Worm (Caenorhabditis elegans) whole organism, L1 larva: ENCODE measurements around the gene nlp-29.

Experiments used
- C16A3.4 ChIP-seq: fragments of 150-350 bp; optimal IDR thresholded peaks from 2 replicates; lab custom pipeline; 2014; ENCODE audit warnings: missing biosample characterization, missing genetic modification characterization
- blmp-1 ChIP-seq: fragments of 150-350 bp; optimal IDR thresholded peaks from 2 replicates; lab custom pipeline; 2014; ENCODE audit warnings: missing biosample characterization, missing genetic modification characterization
- ceh-90 ChIP-seq: sonication (generic microtip); optimal IDR thresholded peaks from 2 replicates; lab custom pipeline; 2016; ENCODE audit warnings: missing genetic modification characterization, missing compliant biosample characterization
- efl-1 ChIP-seq, 4 experiments: fragments of 150-350 bp; optimal IDR thresholded peaks in 3 of 4; peaks in 1 of 4; 1 replicate in 1 of 4; 2 replicates in 3 of 4; lab custom pipeline; 2014; ENCODE audit warnings: missing biosample characterization in 2 of 4, missing genetic modification characterization in 2 of 4, missing genetic modification reagents in 2 of 4
- efl-3 ChIP-seq: fragments of 200-800 bp; sonication (Bioruptor generic); optimal IDR thresholded peaks from 2 replicates; lab custom pipeline; 2018; ENCODE audit warnings: mild to moderate bottlenecking, missing genetic modification characterization, missing compliant biosample characterization
- egl-13 ChIP-seq: sonication (generic microtip); optimal IDR thresholded peaks from 2 replicates; lab custom pipeline; 2016; ENCODE audit warnings: missing genotype, missing genetic modification reagents, missing genetic modification characterization, missing compliant biosample characterization
- egl-27 ChIP-seq, 2 experiments: fragments of 150-350 bp in 1 of 2; sonication (generic microtip); optimal IDR thresholded peaks; 3 replicates each; lab custom pipeline; 2017 to 2018; ENCODE audit warnings: missing biosample characterization in 2 of 2, missing genetic modification characterization in 2 of 2, missing genetic modification reagents in 2 of 2
- elt-3 ChIP-seq, 6 experiments: fragments of 150-350 bp in 1 of 6; sonication (generic microtip); optimal IDR thresholded peaks; 2 replicates each; lab custom pipeline; 2017 to 2018; ENCODE audit warnings: missing biosample characterization in 6 of 6, missing genetic modification characterization in 6 of 6, inconsistent platforms in 1 of 6
- fkh-10 ChIP-seq: sonication (generic microtip); optimal IDR thresholded peaks from 2 replicates; lab custom pipeline; 2017; ENCODE audit warnings: missing biosample characterization, missing genetic modification reagents, missing genetic modification characterization
- fkh-4 ChIP-seq: sonication (generic microtip); optimal IDR thresholded peaks from 2 replicates; lab custom pipeline; 2016; ENCODE audit warnings: missing compliant biosample characterization, missing genetic modification characterization, borderline replicate concordance
- fos-1 ChIP-seq: fragments of 150-350 bp; optimal IDR thresholded peaks from 2 replicates; lab custom pipeline; 2014; ENCODE audit warnings: missing biosample characterization, missing genetic modification characterization
- grh-1 ChIP-seq: fragments of 200-800 bp; sonication (Bioruptor generic); IDR thresholded peaks from 2 replicates; pipeline ENCODE4 v1.3.6; 2022; ENCODE audit warnings: missing genetic modification reagents, missing genetic modification characterization, missing compliant biosample characterization
- hlh-17 ChIP-seq: fragments of 200-800 bp; sonication (Bioruptor generic); optimal IDR thresholded peaks from 2 replicates; lab custom pipeline; 2018; ENCODE audit warnings: missing genetic modification characterization, mild to moderate bottlenecking, missing compliant biosample characterization, moderate library complexity, borderline replicate concordance
- hlh-4 ChIP-seq: sonication (generic microtip); optimal IDR thresholded peaks from 2 replicates; lab custom pipeline; 2016; ENCODE audit warnings: mild to moderate bottlenecking, missing genetic modification characterization, missing compliant biosample characterization
- hpl-2 ChIP-seq: fragments of 150-350 bp; optimal IDR thresholded peaks from 2 replicates; lab custom pipeline; 2014; ENCODE audit warnings: missing biosample characterization, missing genetic modification reagents, missing genetic modification characterization
- lin-13 ChIP-seq: fragments of 150-350 bp; optimal IDR thresholded peaks from 2 replicates; lab custom pipeline; 2014; ENCODE audit warnings: missing biosample characterization, missing genetic modification reagents, missing genetic modification characterization
- lin-14 ChIP-seq: fragments of 200-800 bp; sonication (Bioruptor generic); optimal IDR thresholded peaks from 2 replicates; lab custom pipeline; 2018; ENCODE audit warnings: mild to moderate bottlenecking, missing genetic modification characterization, moderate library complexity, missing compliant biosample characterization
- lin-15B ChIP-seq: fragments of 150-350 bp; sonication (generic microtip); optimal IDR thresholded peaks from 3 replicates; lab custom pipeline; 2014; ENCODE audit warnings: missing biosample characterization, missing genetic modification characterization
- lin-35 ChIP-seq, 2 experiments: fragments of 150-350 bp; optimal IDR thresholded peaks; 2 replicates each; lab custom pipeline; 2014; ENCODE audit warnings: missing biosample characterization in 2 of 2, missing genetic modification characterization in 2 of 2, missing genetic modification reagents in 2 of 2
- lir-3 ChIP-seq: sonication (generic microtip); optimal IDR thresholded peaks from 2 replicates; lab custom pipeline; 2016; ENCODE audit warnings: mild to moderate bottlenecking, missing genetic modification characterization, moderate library complexity, missing compliant biosample characterization; ENCODE audit not compliant: poor library complexity
- lsy-2 ChIP-seq, 2 experiments: fragments of 150-350 bp; optimal IDR thresholded peaks; 2 replicates each; lab custom pipeline; 2014; ENCODE audit warnings: missing biosample characterization in 2 of 2, missing genetic modification characterization in 2 of 2
- mab-9 ChIP-seq: fragments of 200-800 bp; sonication (Bioruptor generic); IDR thresholded peaks from 2 replicates; pipeline ENCODE4 v1.3.6; 2022; ENCODE audit warnings: missing genetic modification reagents, missing genetic modification characterization, missing compliant biosample characterization
- mdl-1 ChIP-seq, 2 experiments: fragments of 150-350 bp; optimal IDR thresholded peaks; 2 replicates each; lab custom pipeline; 2014 to 2017; ENCODE audit warnings: missing biosample characterization in 2 of 2, missing genetic modification characterization in 2 of 2, inconsistent platforms in 1 of 2
- mep-1 ChIP-seq: fragments of 150-350 bp; optimal IDR thresholded peaks from 2 replicates; lab custom pipeline; 2014; ENCODE audit warnings: missing biosample characterization, missing genetic modification characterization
- nhr-11 ChIP-seq: fragments of 150-350 bp; optimal IDR thresholded peaks from 2 replicates; lab custom pipeline; 2014; ENCODE audit warnings: missing biosample characterization, missing genetic modification characterization
- nhr-19 ChIP-seq: fragments of 200-800 bp; sonication (Bioruptor generic); conservative IDR thresholded peaks from 2 replicates; pipeline ENCODE4 v1.3.6; 2022; ENCODE audit warnings: missing genetic modification characterization, missing compliant biosample characterization
- nhr-20 ChIP-seq: sonication (generic microtip); optimal IDR thresholded peaks from 2 replicates; lab custom pipeline; 2016; ENCODE audit warnings: mild to moderate bottlenecking, missing genetic modification characterization, missing compliant biosample characterization
- nhr-71 ChIP-seq: sonication (generic microtip); optimal IDR thresholded peaks from 2 replicates; lab custom pipeline; 2016; ENCODE audit warnings: mild to moderate bottlenecking, missing genetic modification characterization, moderate library complexity, missing compliant biosample characterization
- nhr-76 ChIP-seq: sonication (generic microtip); optimal IDR thresholded peaks from 2 replicates; lab custom pipeline; 2017; ENCODE audit warnings: missing biosample characterization, missing genetic modification characterization
- nhr-77 ChIP-seq: fragments of 150-350 bp; optimal IDR thresholded peaks from 2 replicates; lab custom pipeline; 2014; ENCODE audit warnings: missing biosample characterization, missing genetic modification characterization
- nhr-84 ChIP-seq: sonication (generic microtip); optimal IDR thresholded peaks from 2 replicates; lab custom pipeline; 2017; ENCODE audit warnings: missing biosample characterization, missing genetic modification characterization
- nhr-85 ChIP-seq: sonication (generic microtip); peaks from one replicate; lab custom pipeline; 2016; ENCODE audit warnings: missing genetic modification characterization, inconsistent platforms, missing compliant biosample characterization
- pax-3 ChIP-seq: fragments of 200-800 bp; sonication (Bioruptor generic); optimal IDR thresholded peaks from 2 replicates; lab custom pipeline; 2018; ENCODE audit warnings: mild to moderate bottlenecking, missing genetic modification characterization, moderate library complexity, missing compliant biosample characterization
- pqm-1 ChIP-seq: sonication (generic microtip); optimal IDR thresholded peaks from 3 replicates; lab custom pipeline; 2017; ENCODE audit warnings: missing biosample characterization, missing genetic modification characterization
- rnt-1 ChIP-seq: sonication (generic microtip); optimal IDR thresholded peaks from 2 replicates; lab custom pipeline; 2016; ENCODE audit warnings: mild to moderate bottlenecking, missing genetic modification characterization, moderate library complexity, missing compliant biosample characterization
- skn-1 ChIP-seq: fragments of 150-350 bp; optimal IDR thresholded peaks from 2 replicates; lab custom pipeline; 2014; ENCODE audit warnings: missing biosample characterization, missing genetic modification characterization
- snpc-4 ChIP-seq: fragments of 150-350 bp; optimal IDR thresholded peaks from 2 replicates; lab custom pipeline; 2014; ENCODE audit warnings: missing biosample characterization, missing genetic modification characterization
- snu-23 ChIP-seq: sonication (generic microtip); optimal IDR thresholded peaks from 2 replicates; lab custom pipeline; 2016; ENCODE audit warnings: missing genetic modification characterization, missing compliant biosample characterization
- sup-37 ChIP-seq: fragments of 200-800 bp; sonication (Bioruptor generic); optimal IDR thresholded peaks from 2 replicates; lab custom pipeline; 2018; ENCODE audit warnings: mild to moderate bottlenecking, missing genetic modification characterization, missing compliant biosample characterization
- swsn-7 ChIP-seq: sonication (generic microtip); optimal IDR thresholded peaks from 2 replicates; lab custom pipeline; 2016; ENCODE audit warnings: missing genetic modification characterization, missing compliant biosample characterization
- tbx-2 ChIP-seq: sonication (generic microtip); optimal IDR thresholded peaks from 2 replicates; lab custom pipeline; 2016; ENCODE audit warnings: missing genetic modification characterization, missing compliant biosample characterization
- unc-130 ChIP-seq: fragments of 150-350 bp; optimal IDR thresholded peaks from 2 replicates; lab custom pipeline; 2017; ENCODE audit warnings: missing biosample characterization, missing genetic modification characterization, inconsistent platforms
- xbp-1 ChIP-seq: sonication (generic microtip); optimal IDR thresholded peaks from 2 replicates; lab custom pipeline; 2016; ENCODE audit warnings: missing genetic modification characterization, missing compliant biosample characterization
- zag-1 ChIP-seq: fragments of 150-350 bp; optimal IDR thresholded peaks from 2 replicates; lab custom pipeline; 2014; ENCODE audit warnings: missing biosample characterization, missing genetic modification characterization
- ztf-4 ChIP-seq: fragments of 150-350 bp; optimal IDR thresholded peaks from 2 replicates; lab custom pipeline; 2014; ENCODE audit warnings: missing biosample characterization, missing genetic modification characterization

The nlp-29 gene

DNA sequence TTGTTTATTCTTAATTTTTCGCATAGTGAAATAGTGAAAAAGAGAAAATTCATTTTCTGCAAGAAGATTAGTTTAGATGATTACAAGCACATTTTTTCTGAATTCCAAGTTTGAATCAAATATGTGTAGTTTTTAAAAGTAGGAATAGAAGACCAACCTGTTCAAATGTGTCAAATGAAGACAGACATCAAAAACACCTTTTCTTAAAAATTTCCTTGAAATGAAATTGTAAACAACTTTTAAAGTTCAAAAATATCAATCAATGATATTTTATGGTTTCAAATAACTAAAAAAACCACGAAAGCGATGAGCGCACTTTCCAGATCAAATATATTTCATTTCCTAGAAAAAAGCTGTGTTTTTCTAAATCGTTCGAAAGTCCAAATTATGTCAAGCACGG lies 2.5 kb upstream of the nlp-29 start, which contains the start of gene nlp-30:
Gene nlp-30 (plus strand): TSS at position 301 of the 400 bp plus-strand sequence.
- TF ChIP-seq nhr-77 (tag; lab: Kevin White, UChicago) (no peak), efl-3 (GFP tag; lab: Kevin White, UChicago) (no peak), lir-3 (tag; lab: Kevin White, UChicago) (no peak), nhr-20 (tag; lab: Kevin White, UChicago) (no peak), mdl-1 (tag; optimal IDR thresholded peaks at IDR 0.05; lab: Kevin White, UChicago) (no peak)
- TF ChIP-seq, all 84 proteins: peak for 0

ce11 chrV:3985104-3985503 lies 879 bp downstream of the nlp-29 start:
- TF ChIP-seq nhr-71 (tag; lab: Kevin White, UChicago), result peak; percentile 20
- TF ChIP-seq elt-3 (tag; optimal IDR thresholded peaks at IDR 0.05; lab: Kevin White, UChicago), result peak in 1 of 6 experiments; percentile 19
- peak; percentile 77 for TF ChIP-seq blmp-1 (tag; lab: Kevin White, UChicago)
- TF ChIP-seq efl-1 (optimal IDR thresholded peaks at IDR 0.05; lab: Kevin White, UChicago), result no peak
- TF ChIP-seq efl-1 (GFP tag; optimal IDR thresholded peaks at IDR 0.05 in 1 of 2; lab: Kevin White, UChicago), result peak in 1 of 2 experiments; percentile 23
- no peak for TF ChIP-seq mep-1 (tag; lab: Kevin White, UChicago)
- peak; percentile 42 for TF ChIP-seq nhr-20 (tag; lab: Kevin White, UChicago)
- no peak for TF ChIP-seq grh-1 (GFP tag; lab: Robert Waterston, UW)
- TF ChIP-seq mab-9 (GFP tag; lab: Robert Waterston, UW), result no peak
- TF ChIP-seq lin-14, result peak; percentile 42
- peak; percentile 88 for TF ChIP-seq nhr-85 (tag; lab: Kevin White, UChicago)
- TF ChIP-seq, all 84 proteins: peak for 7

DNA sequence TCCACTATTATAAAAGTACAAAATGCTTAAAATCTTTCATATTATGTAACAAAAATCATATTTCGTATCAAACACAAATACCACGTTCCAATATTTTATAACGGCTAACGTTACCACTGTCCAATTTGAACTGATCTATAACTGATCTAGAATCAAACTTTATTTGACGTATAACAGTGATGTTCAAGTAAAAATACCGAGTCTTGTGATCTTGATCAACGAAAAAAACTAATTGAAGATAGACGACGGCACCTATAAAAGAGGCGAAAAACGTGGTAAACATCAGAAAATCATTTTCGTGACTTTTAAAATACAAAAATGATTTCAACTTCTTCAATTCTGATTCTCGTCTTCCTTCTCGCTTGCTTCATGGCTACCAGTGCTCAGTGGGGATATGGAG lies 3.4 kb downstream of the nlp-29 start, which contains the start of gene nlp-28:
Gene nlp-28 (plus strand): TSS at position 285 of the 400 bp plus-strand sequence.
- no peak for TF ChIP-seq hlh-17 (GFP tag; lab: Kevin White, UChicago)
- TF ChIP-seq rnt-1, result no peak
- no peak for TF ChIP-seq ztf-4 (tag; lab: Kevin White, UChicago)
- TF ChIP-seq snpc-4 (tag; lab: Kevin White, UChicago), result no peak
- no peak for TF ChIP-seq mep-1 (tag; lab: Kevin White, UChicago)
- peak; percentile 31 for TF ChIP-seq nhr-71 (tag; lab: Kevin White, UChicago)
- TF ChIP-seq zag-1 (tag; lab: Kevin White, UChicago), result no peak
- TF ChIP-seq tbx-2, result peak; percentile 17
- TF ChIP-seq elt-3 (tag; optimal IDR thresholded peaks at IDR 0.05; lab: Kevin White, UChicago), result peak in 1 of 6 experiments; percentile 53
- TF ChIP-seq mdl-1 (tag; optimal IDR thresholded peaks at IDR 0.05; lab: Kevin White, UChicago), result no peak
- no peak for TF ChIP-seq grh-1 (GFP tag; lab: Robert Waterston, UW)
- peak; percentile 54 for TF ChIP-seq nhr-20 (tag; lab: Kevin White, UChicago)
- no peak for TF ChIP-seq blmp-1 (tag; lab: Kevin White, UChicago)
- no peak for TF ChIP-seq xbp-1
- no peak for TF ChIP-seq lir-3 (tag; lab: Kevin White, UChicago)
- TF ChIP-seq hpl-2, result no peak
- TF ChIP-seq lin-14, result peak; percentile 41
- TF ChIP-seq sup-37, result no peak
- TF ChIP-seq egl-13 (tag; lab: Kevin White, UChicago), result no peak
- no peak for TF ChIP-seq nhr-84 (tag; lab: Kevin White, UChicago)
- no peak for TF ChIP-seq egl-27 (tag; optimal IDR thresholded peaks at IDR 0.05; lab: Kevin White, UChicago)
- peak; percentile 19 for TF ChIP-seq snu-23 (GFP tag; lab: Kevin White, UChicago)
- no peak for TF ChIP-seq lin-15B (tag; lab: Kevin White, UChicago)
- TF ChIP-seq fkh-4 (tag; lab: Kevin White, UChicago), result no peak
- no peak for TF ChIP-seq lsy-2 (tag; optimal IDR thresholded peaks at IDR 0.05; lab: Kevin White, UChicago)
- no peak for TF ChIP-seq lin-13
- TF ChIP-seq C16A3.4 (tag; lab: Kevin White, UChicago), result no peak
- peak in 1 of 2 experiments; percentile 0 for TF ChIP-seq lin-35 (GFP tag; optimal IDR thresholded peaks at IDR 0.05; lab: Kevin White, UChicago)
- TF ChIP-seq fkh-10 (GFP tag; lab: Kevin White, UChicago), result no peak
- no peak for TF ChIP-seq fos-1
- no peak for TF ChIP-seq efl-1 (optimal IDR thresholded peaks at IDR 0.05; lab: Kevin White, UChicago)
- TF ChIP-seq efl-1 (GFP tag; optimal IDR thresholded peaks at IDR 0.05 in 1 of 2; lab: Kevin White, UChicago), result peak in 1 of 2 experiments; percentile 55
- no peak for TF ChIP-seq nhr-11 (tag; lab: Kevin White, UChicago)
- no peak for TF ChIP-seq efl-3 (GFP tag; lab: Kevin White, UChicago)
- TF ChIP-seq ceh-90 (tag; lab: Kevin White, UChicago), result no peak
- 0 out of 2 replicates have a peak, but pooled peaks have one; percentile 4 for TF ChIP-seq nhr-19 (GFP tag; lab: Robert Waterston, UW)
- TF ChIP-seq nhr-85 (tag; lab: Kevin White, UChicago), result peak; percentile 77
- TF ChIP-seq hlh-4 (tag; lab: Kevin White, UChicago), result no peak
- TF ChIP-seq pax-3 (tag; lab: Kevin White, UChicago), result no peak
- no peak for TF ChIP-seq skn-1 (tag; lab: Kevin White, UChicago)
- no peak for TF ChIP-seq pqm-1
- TF ChIP-seq unc-130 (tag; lab: Kevin White, UChicago), result no peak
- no peak for TF ChIP-seq swsn-7 (tag; lab: Kevin White, UChicago)
- no peak for TF ChIP-seq nhr-76
